Worm (Caenorhabditis elegans): Measurements from ENCODE around the gene sago-1.

- TF ChIP-seq him-1 (tag; optimal IDR thresholded peaks at IDR 0.05) = no peak
- no peak for TF ChIP-seq W03F9.2 (tag; optimal IDR thresholded peaks at IDR 0.05)
- TF ChIP-seq dao-5 (tag; optimal IDR thresholded peaks at IDR 0.05) = no peak
These were observed 52.4 kb downstream of the sago-1 start, which contains the start of gene bcl-11 for ce11 chrV:6355975-6356441.
